Fruit fly (Drosophila melanogaster) whole organism, embryonic: ENCODE data around the gene CG32102.
A peak's percentile ranks its signal among the peaks of the same experiment; 100 is the strongest.

ENCODE experiments used
- Abd-B ChIP-seq: fragments of 200-800 bp; sonication (Bioruptor generic); optimal IDR thresholded peaks from 2 replicates; lab custom pipeline; 2018; ENCODE audit warnings: missing biosample characterization, mild to moderate bottlenecking, missing genetic modification characterization, moderate library complexity
- Aef1 ChIP-seq: fragments of 200-800 bp; sonication (Bioruptor generic); IDR thresholded peaks from 3 replicates; pipeline ENCODE4 v1.3.6; 2022; ENCODE audit warnings: missing biosample characterization, missing genetic modification characterization
- Bgb ChIP-seq: fragments of 200-800 bp; sonication (Bioruptor generic); IDR thresholded peaks from 2 replicates; pipeline ENCODE4 v1.3.6; 2022; ENCODE audit warnings: missing biosample characterization, missing genetic modification characterization; ENCODE audit not compliant: partially characterized antibody
- Blimp-1 ChIP-seq: fragments of 200-800 bp; sonication (Bioruptor generic); optimal IDR thresholded peaks from 3 replicates; lab custom pipeline; 2018; ENCODE audit warnings: missing biosample characterization, missing genetic modification characterization, mild to moderate bottlenecking, moderate library complexity, missing genetic modification reagents
- CG10431 ChIP-seq: fragments of 200-800 bp; sonication (Bioruptor generic); optimal IDR thresholded peaks from 3 replicates; lab custom pipeline; 2018; ENCODE audit warnings: missing biosample characterization, mild to moderate bottlenecking, missing genetic modification characterization
- CG13624 ChIP-seq: fragments of 200-800 bp; sonication (Bioruptor generic); optimal IDR thresholded peaks from 2 replicates; lab custom pipeline; 2016; ENCODE audit warnings: missing biosample characterization, missing genetic modification characterization
- CG14441 ChIP-seq: fragments of 200-800 bp; sonication (Bioruptor generic); IDR thresholded peaks from 2 replicates; pipeline ENCODE4 v1.3.6; 2022; ENCODE audit warnings: missing biosample characterization, missing genetic modification characterization
- CG1602 ChIP-seq: fragments of 200-800 bp; sonication (Bioruptor generic); optimal IDR thresholded peaks from 3 replicates; lab custom pipeline; 2016; ENCODE audit warnings: missing biosample characterization, missing genetic modification characterization
- CG16815 ChIP-seq: fragments of 200-800 bp; sonication (Bioruptor generic); optimal IDR thresholded peaks from 3 replicates; lab custom pipeline; 2017; ENCODE audit warnings: missing biosample characterization, mild to moderate bottlenecking, missing genetic modification characterization
- CG18011 ChIP-seq: fragments of 200-800 bp; sonication (Bioruptor generic); optimal IDR thresholded peaks from 2 replicates; lab custom pipeline; 2017; ENCODE audit warnings: missing biosample characterization, missing genetic modification characterization, mild to moderate bottlenecking, moderate library complexity, missing genotype
- CG2120 ChIP-seq: fragments of 200-800 bp; sonication (Bioruptor generic); optimal IDR thresholded peaks from 3 replicates; lab custom pipeline; 2016; ENCODE audit warnings: missing biosample characterization, missing genetic modification characterization
- CG2129 ChIP-seq: fragments of 200-800 bp; sonication (Bioruptor generic); IDR thresholded peaks from 2 replicates; pipeline ENCODE4 v1.3.6; 2022; ENCODE audit warnings: missing biosample characterization, missing genetic modification characterization; ENCODE audit not compliant: partially characterized antibody
- CG2202 ChIP-seq: fragments of 200-800 bp; sonication (Bioruptor generic); optimal IDR thresholded peaks from 2 replicates; lab custom pipeline; 2018; ENCODE audit warnings: missing biosample characterization, mild to moderate bottlenecking, missing genetic modification characterization
- CG3065 ChIP-seq: fragments of 200-800 bp; sonication (Bioruptor generic); optimal IDR thresholded peaks from 2 replicates; lab custom pipeline; 2016; ENCODE audit warnings: missing biosample characterization, missing genetic modification characterization
- CG31224 ChIP-seq: fragments of 200-800 bp; sonication (Bioruptor generic); IDR thresholded peaks from 2 replicates; pipeline ENCODE4 v1.3.6; 2022; ENCODE audit warnings: missing biosample characterization, missing genetic modification characterization
- CG3407 ChIP-seq: fragments of 200-800 bp; sonication (Bioruptor generic); optimal IDR thresholded peaks from 2 replicates; lab custom pipeline; 2018; ENCODE audit warnings: missing biosample characterization, mild to moderate bottlenecking, missing genetic modification characterization
- CG34224 ChIP-seq: fragments of 200-800 bp; sonication (Bioruptor generic); IDR thresholded peaks from 3 replicates; pipeline ENCODE4 v1.3.6; 2022; ENCODE audit warnings: missing biosample characterization, missing genetic modification characterization; ENCODE audit not compliant: partially characterized antibody
- CG34376 ChIP-seq: fragments of 200-800 bp; sonication (Bioruptor generic); optimal IDR thresholded peaks from 2 replicates; lab custom pipeline; 2018; ENCODE audit warnings: missing biosample characterization, mild to moderate bottlenecking, missing genetic modification characterization
- CG4820 ChIP-seq: fragments of 200-800 bp; sonication (Bioruptor generic); optimal IDR thresholded peaks from 3 replicates; lab custom pipeline; 2016; ENCODE audit warnings: missing biosample characterization, missing genetic modification characterization
- CG5180 ChIP-seq: fragments of 200-800 bp; sonication (Bioruptor generic); optimal IDR thresholded peaks from 3 replicates; lab custom pipeline; 2017; ENCODE audit warnings: missing biosample characterization, missing genetic modification characterization, mild to moderate bottlenecking, moderate library complexity, missing genetic modification reagents
- CG7357 ChIP-seq: fragments of 200-800 bp; sonication (Bioruptor generic); IDR thresholded peaks from 3 replicates; pipeline ENCODE4 v1.3.6; 2022; ENCODE audit warnings: missing biosample characterization, missing genetic modification characterization
- CG7372 ChIP-seq: fragments of 200-800 bp; sonication (Bioruptor generic); IDR thresholded peaks from 2 replicates; pipeline ENCODE4 v1.3.6; 2022; ENCODE audit warnings: missing biosample characterization, missing genetic modification characterization
- CG7786 ChIP-seq: fragments of 200-800 bp; sonication (Bioruptor generic); optimal IDR thresholded peaks from 2 replicates; lab custom pipeline; 2016; ENCODE audit warnings: missing biosample characterization, missing genetic modification characterization
- CG7839 ChIP-seq: fragments of 200-800 bp; sonication (Bioruptor generic); optimal IDR thresholded peaks from 3 replicates; lab custom pipeline; 2018; ENCODE audit warnings: missing biosample characterization, mild to moderate bottlenecking, missing genetic modification characterization, moderate library complexity
- CG7928 ChIP-seq: fragments of 200-800 bp; sonication (Bioruptor generic); optimal IDR thresholded peaks from 2 replicates; lab custom pipeline; 2017; ENCODE audit warnings: missing biosample characterization, mild to moderate bottlenecking, missing genetic modification characterization
- CHES-1-like ChIP-seq: fragments of 200-800 bp; sonication (Bioruptor generic); optimal IDR thresholded peaks from 2 replicates; lab custom pipeline; 2016; ENCODE audit warnings: missing biosample characterization, missing genetic modification characterization
- Chrac-16 ChIP-seq: fragments of 200-800 bp; sonication (Bioruptor generic); optimal IDR thresholded peaks from 3 replicates; lab custom pipeline; 2016; ENCODE audit warnings: missing biosample characterization, missing genetic modification characterization
- Dbx ChIP-seq: fragments of 200-800 bp; sonication (Bioruptor generic); IDR thresholded peaks from 3 replicates; pipeline ENCODE4 v1.3.6; 2022; ENCODE audit warnings: missing biosample characterization, missing genetic modification characterization
- Dref ChIP-seq: fragments of 200-800 bp; sonication (Bioruptor generic); IDR thresholded peaks from 2 replicates; pipeline ENCODE4 v1.3.6; 2022; ENCODE audit warnings: missing biosample characterization, missing genetic modification characterization
- Ets65A ChIP-seq: fragments of 200-800 bp; sonication (Bioruptor generic); peaks from one replicate; lab custom pipeline; 2016; ENCODE audit warnings: missing biosample characterization, missing genetic modification characterization
- Fer3 ChIP-seq: fragments of 200-800 bp; sonication (Bioruptor generic); optimal IDR thresholded peaks from 2 replicates; lab custom pipeline; 2018; ENCODE audit warnings: missing biosample characterization, mild to moderate bottlenecking, missing genetic modification characterization, moderate library complexity
- HLH54F ChIP-seq: fragments of 200-800 bp; sonication (Bioruptor generic); optimal IDR thresholded peaks from 3 replicates; lab custom pipeline; 2016; ENCODE audit warnings: missing biosample characterization, missing genetic modification characterization
- Jarid2 ChIP-seq: fragments of 200-800 bp; sonication (Bioruptor generic); optimal IDR thresholded peaks from 3 replicates; lab custom pipeline; 2017; ENCODE audit warnings: mild to moderate bottlenecking, missing biosample characterization, missing genetic modification reagents, missing genetic modification characterization
- Kr ChIP-seq: fragments of 200-800 bp; sonication (Bioruptor generic); optimal IDR thresholded peaks from 2 replicates; lab custom pipeline; 2017; ENCODE audit warnings: missing biosample characterization, mild to moderate bottlenecking, missing genetic modification characterization
- Lim3 ChIP-seq: fragments of 200-800 bp; sonication (Bioruptor generic); IDR thresholded peaks from 2 replicates; pipeline ENCODE4 v1.3.6; 2022; ENCODE audit warnings: missing biosample characterization, missing genetic modification characterization
- Nf-YC ChIP-seq: fragments of 200-800 bp; optimal IDR thresholded peaks from 3 replicates; lab custom pipeline; 2019; ENCODE audit warnings: missing biosample characterization, mild to moderate bottlenecking, missing genetic modification characterization, moderate library complexity
- Trl ChIP-seq, 3 experiments: fragments of >200 bp in 2 of 3; fragments of 200-800 bp in 1 of 3; sonication (Bioruptor generic) in 1 of 3; optimal IDR thresholded peaks; 2 replicates in 1 of 3; 3 replicates in 2 of 3; lab custom pipeline; 2016 to 2017; ENCODE audit warnings: missing biosample characterization in 1 of 3, missing genetic modification characterization in 1 of 3
- btn ChIP-seq: fragments of 200-800 bp; sonication (Bioruptor generic); optimal IDR thresholded peaks from 2 replicates; lab custom pipeline; 2016; ENCODE audit warnings: missing biosample characterization, missing genetic modification characterization
- dmrt11E ChIP-seq: fragments of 200-800 bp; sonication (Bioruptor generic); optimal IDR thresholded peaks from 3 replicates; lab custom pipeline; 2018; ENCODE audit warnings: missing biosample characterization, mild to moderate bottlenecking, missing genetic modification characterization, moderate library complexity
- dysf ChIP-seq: fragments of 200-800 bp; sonication (Bioruptor generic); IDR thresholded peaks from 3 replicates; pipeline ENCODE4 v1.3.6; 2022; ENCODE audit warnings: missing biosample characterization, missing genetic modification characterization
- ftz-f1 ChIP-seq: fragments of 200-800 bp; sonication (Bioruptor generic); optimal IDR thresholded peaks from 2 replicates; lab custom pipeline; 2016; ENCODE audit warnings: missing biosample characterization, missing genetic modification characterization
- hbn ChIP-seq: fragments of 200-800 bp; sonication (Bioruptor generic); IDR thresholded peaks from 2 replicates; pipeline ENCODE4 v1.3.6; 2022; ENCODE audit warnings: missing biosample characterization, missing genetic modification characterization; ENCODE audit not compliant: partially characterized antibody
- hkb ChIP-seq, 2 experiments: fragments of 200-800 bp in 1 of 2; fragments of >200 bp in 1 of 2; sonication (Bioruptor generic) in 1 of 2; IDR thresholded peaks in 1 of 2; optimal IDR thresholded peaks in 1 of 2; 2 replicates each; pipeline versions ENCODE4 v1.3.6 to Lab custom; 2017 to 2022; ENCODE audit warnings: missing biosample characterization in 1 of 2, missing genetic modification characterization in 1 of 2
- luna ChIP-seq: fragments of 200-800 bp; sonication (Bioruptor generic); optimal IDR thresholded peaks from 2 replicates; lab custom pipeline; 2016; ENCODE audit warnings: missing biosample characterization, missing genetic modification characterization
- sd ChIP-seq: fragments of 200-800 bp; sonication (Bioruptor generic); optimal IDR thresholded peaks from 3 replicates; lab custom pipeline; 2018; ENCODE audit warnings: missing biosample characterization, mild to moderate bottlenecking, missing genetic modification characterization, moderate library complexity
- sna ChIP-seq: fragments of 200-800 bp; sonication (Bioruptor generic); IDR thresholded peaks from 2 replicates; pipeline ENCODE4 v1.3.6; 2022; ENCODE audit warnings: missing biosample characterization, missing genetic modification characterization; ENCODE audit not compliant: partially characterized antibody
- sob ChIP-seq: fragments of 200-800 bp; sonication (Bioruptor generic); IDR thresholded peaks from 2 replicates; pipeline ENCODE4 v1.3.6; 2022; ENCODE audit warnings: missing biosample characterization, missing genetic modification characterization
- sqz ChIP-seq: fragments of 200-800 bp; sonication (Bioruptor generic); optimal IDR thresholded peaks from 3 replicates; lab custom pipeline; 2018; ENCODE audit warnings: missing biosample characterization, mild to moderate bottlenecking, missing genetic modification characterization
- twi ChIP-seq: fragments of 200-800 bp; optimal IDR thresholded peaks from 2 replicates; lab custom pipeline; 2019; ENCODE audit warnings: missing biosample characterization, mild to moderate bottlenecking, missing genetic modification characterization, moderate library complexity
- wdn ChIP-seq: fragments of 200-800 bp; sonication (Bioruptor generic); IDR thresholded peaks from 2 replicates; pipeline ENCODE4 v1.3.6; 2022; ENCODE audit warnings: missing biosample characterization, missing genetic modification characterization
- zfh1 ChIP-seq: fragments of 200-800 bp; sonication (Bioruptor generic); IDR thresholded peaks from 3 replicates; pipeline ENCODE4 v1.3.6; 2022; ENCODE audit warnings: missing biosample characterization, missing genetic modification characterization

The CG32102 gene

DNA sequence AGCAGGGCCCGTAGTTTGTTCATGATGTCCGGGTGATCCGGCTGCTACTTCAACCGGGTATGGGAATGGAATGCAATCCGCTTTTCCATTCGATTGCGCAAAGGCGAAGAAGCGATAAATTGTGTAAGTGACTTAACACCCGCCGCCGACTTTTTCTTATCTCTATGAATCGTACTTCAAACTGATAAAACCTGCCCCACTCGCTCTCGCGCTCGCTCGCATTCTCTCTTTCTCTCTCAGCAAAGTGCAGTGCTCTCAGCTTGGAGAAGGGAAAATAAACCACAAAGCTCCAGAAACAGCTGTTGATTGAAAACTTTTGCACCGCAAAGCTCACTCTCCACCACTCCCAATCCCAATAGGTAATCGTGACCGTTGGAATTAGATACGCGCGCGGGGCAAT lies 20.4 kb upstream of the CG32102 start (continued):
- TF ChIP-seq hkb (optimal IDR thresholded peaks at IDR 0.05; lab: Kevin White, UChicago) (no peak), hkb (GFP tag; IDR thresholded peaks at IDR 0.05; lab: Robert Waterston, UW) (peak; percentile 40; the same call in 1 of the 2 replicates), sna (no peak), Jarid2 (GFP tag; lab: Kevin White, UChicago) (no peak), sd (tag; lab: Kevin White, UChicago) (peak; percentile 77), Trl (optimal IDR thresholded peaks at IDR 0.05; lab: Kevin White, UChicago) (peak; percentile 91 to 92), Trl (GFP tag; optimal IDR thresholded peaks at IDR 0.05; lab: Kevin White, UChicago) (no peak), CG7372 (GFP tag; lab: Robert Waterston, UW) (no peak), CHES-1-like (GFP tag; lab: Kevin White, UChicago) (no peak), twi (tag; lab: Kevin White, UChicago) (no peak), HLH54F (GFP tag; lab: Kevin White, UChicago) (no peak), Bgb (GFP tag; lab: Robert Waterston, UW) (no peak), CG3065 (no peak), CG31224 (GFP tag; lab: Robert Waterston, UW) (no peak), hbn (peak; percentile 28; the same call in 1 of the 2 replicates), ftz-f1 (GFP tag; lab: Kevin White, UChicago) (no peak), Aef1 (GFP tag; lab: Robert Waterston, UW) (no peak), Ets65A (GFP tag; lab: Kevin White, UChicago) (no peak), CG34376 (peak; percentile 25), CG7357 (no peak), CG5180 (no peak), luna (no peak), sqz (GFP tag; lab: Kevin White, UChicago) (no peak), Nf-YC (no peak), sob (no peak), Lim3 (GFP tag; lab: Robert Waterston, UW) (no peak), CG2202 (tag; lab: Kevin White, UChicago) (no peak), CG2120 (no peak), Blimp-1 (GFP tag; lab: Kevin White, UChicago) (no peak), CG13624 (no peak), CG3407 (GFP tag; lab: Kevin White, UChicago) (no peak), Dbx (GFP tag; lab: Robert Waterston, UW) (no peak), CG2129 (GFP tag; lab: Robert Waterston, UW) (no peak), dysf (GFP tag; lab: Robert Waterston, UW) (no peak), Abd-B (GFP tag; lab: Kevin White, UChicago) (no peak), CG7928 (no peak), CG7839 (tag; lab: Kevin White, UChicago) (no peak), Chrac-16 (no peak), CG4820 (GFP tag; lab: Kevin White, UChicago) (no peak), CG10431 (GFP tag; lab: Kevin White, UChicago) (no peak), btn (GFP tag; lab: Kevin White, UChicago) (no peak), CG7786 (no peak), Kr (GFP tag; lab: Kevin White, UChicago) (no peak), CG14441 (GFP tag; lab: Robert Waterston, UW) (no peak), Dref (GFP tag; lab: Robert Waterston, UW) (no peak), dmrt11E (no peak), wdn (GFP tag; lab: Robert Waterston, UW) (no peak), CG16815 (no peak), Fer3 (tag; lab: Kevin White, UChicago) (no peak), zfh1 (no peak), CG34224 (peak; percentile 42; the same call in 1 of the 3 replicates), CG1602 (no peak), CG18011 (GFP tag; lab: Kevin White, UChicago) (no peak)
